Worm (Caenorhabditis elegans) whole organism, L4 larva: ENCODE measurements around the gene rcan-1.

ENCODE experiments used
- D1046.2 ChIP-seq: fragments of 200-800 bp; sonication (Bioruptor generic); IDR thresholded peaks from 2 replicates; pipeline ENCODE4 v1.3.6; 2022; ENCODE audit warnings: missing genetic modification characterization, missing compliant biosample characterization
- F10B5.3 ChIP-seq: sonication (generic microtip); optimal IDR thresholded peaks from 2 replicates; lab custom pipeline; 2016; ENCODE audit warnings: mild to moderate bottlenecking, missing genetic modification characterization, missing compliant biosample characterization
- F44E2.7 ChIP-seq: fragments of 200-800 bp; sonication (Bioruptor generic); IDR thresholded peaks from 2 replicates; pipeline ENCODE4 v2.1.2; 2022; ENCODE audit warnings: missing genetic modification characterization, missing compliant biosample characterization
- T26A8.4 ChIP-seq: fragments of 200-800 bp; sonication (Bioruptor generic); IDR thresholded peaks from 2 replicates; pipeline ENCODE4 v1.3.6; 2022; ENCODE audit warnings: missing genetic modification characterization, missing compliant biosample characterization
- Y48G9A.11 ChIP-seq: fragments of 200-800 bp; sonication (Bioruptor generic); IDR thresholded peaks from 2 replicates; pipeline ENCODE4 v1.3.6; 2022; ENCODE audit warnings: missing genetic modification reagents, missing genetic modification characterization, missing compliant biosample characterization
- aha-1 ChIP-seq: fragments of 150-350 bp; peaks from one replicate; lab custom pipeline; 2014; ENCODE audit warnings: missing biosample characterization, missing genetic modification characterization
- arid-1 ChIP-seq: fragments of 200-800 bp; sonication (Bioruptor generic); conservative IDR thresholded peaks from 2 replicates; pipeline ENCODE4 v1.3.6; 2022; ENCODE audit warnings: missing genetic modification reagents, missing genetic modification characterization, missing compliant biosample characterization
- ceh-32 ChIP-seq: sonication (generic microtip); optimal IDR thresholded peaks from 2 replicates; lab custom pipeline; 2016; ENCODE audit warnings: mild to moderate bottlenecking, missing genetic modification characterization, missing compliant biosample characterization; ENCODE audit not compliant: poor library complexity
- ctbp-1 ChIP-seq: fragments of 200-800 bp; sonication (Bioruptor generic); IDR thresholded peaks from 2 replicates; pipeline ENCODE4 v1.3.6; 2022; ENCODE audit warnings: missing genetic modification reagents, missing genetic modification characterization, missing compliant biosample characterization
- daf-16 ChIP-seq, 3 experiments: sonication (generic microtip); optimal IDR thresholded peaks; 2 replicates each; lab custom pipeline; 2016 to 2017; ENCODE audit warnings: missing genetic modification characterization in 3 of 3, missing genetic modification reagents in 3 of 3, mild to moderate bottlenecking in 2 of 3, missing compliant biosample characterization in 2 of 3, missing biosample characterization in 1 of 3, moderate library complexity in 1 of 3
- dmd-6 ChIP-seq: fragments of 200-800 bp; sonication (Bioruptor generic); IDR thresholded peaks from 2 replicates; pipeline ENCODE4 v1.3.6; 2022; ENCODE audit warnings: missing genetic modification reagents, missing genetic modification characterization, missing compliant biosample characterization
- dmd-8 ChIP-seq: fragments of 200-800 bp; sonication (Bioruptor generic); IDR thresholded peaks from 2 replicates; pipeline ENCODE4 v1.3.6; 2022; ENCODE audit warnings: missing genetic modification characterization, missing compliant biosample characterization
- dmd-9 ChIP-seq: fragments of 200-800 bp; sonication (Bioruptor generic); IDR thresholded peaks from 2 replicates; pipeline ENCODE4 v1.3.6; 2022; ENCODE audit warnings: missing genetic modification reagents, missing genetic modification characterization, missing compliant biosample characterization
- dpl-1 ChIP-seq: fragments of 150-350 bp; optimal IDR thresholded peaks from 2 replicates; lab custom pipeline; 2014; ENCODE audit warnings: missing biosample characterization, missing genetic modification reagents, missing genetic modification characterization
- duxl-1 ChIP-seq: sonication (generic microtip); optimal IDR thresholded peaks from 2 replicates; lab custom pipeline; 2016; ENCODE audit warnings: mild to moderate bottlenecking, missing genetic modification characterization, moderate library complexity, missing compliant biosample characterization; ENCODE audit not compliant: poor library complexity
- dve-1 ChIP-seq: sonication (generic microtip); optimal IDR thresholded peaks from 2 replicates; lab custom pipeline; 2017; ENCODE audit warnings: antibody characterized with exemption, mild to moderate bottlenecking, missing genetic modification characterization, missing compliant biosample characterization; ENCODE audit not compliant: insufficient read depth
- fkh-10 ChIP-seq: fragments of 150-350 bp; optimal IDR thresholded peaks from 2 replicates; lab custom pipeline; 2014; ENCODE audit warnings: missing biosample characterization, missing genetic modification reagents, missing genetic modification characterization
- gei-8 ChIP-seq: fragments of 200-800 bp; sonication (Bioruptor generic); optimal IDR thresholded peaks from 2 replicates; lab custom pipeline; 2018; ENCODE audit warnings: mild to moderate bottlenecking, missing genetic modification characterization, missing compliant biosample characterization
- hlh-11 ChIP-seq: fragments of 200-800 bp; sonication (Bioruptor generic); optimal IDR thresholded peaks from 2 replicates; lab custom pipeline; 2018; ENCODE audit warnings: mild to moderate bottlenecking, missing genetic modification characterization, missing compliant biosample characterization
- hlh-30 ChIP-seq: sonication (generic microtip); optimal IDR thresholded peaks from 2 replicates; lab custom pipeline; 2017; ENCODE audit warnings: antibody characterized with exemption, mild to moderate bottlenecking, missing genetic modification characterization, missing compliant biosample characterization; ENCODE audit not compliant: insufficient read depth
- hmg-1.1 ChIP-seq: fragments of 200-800 bp; sonication (Bioruptor generic); IDR thresholded peaks from 2 replicates; pipeline ENCODE4 v1.3.6; 2022; ENCODE audit warnings: missing genetic modification reagents, missing genetic modification characterization, missing compliant biosample characterization
- lin-1 ChIP-seq: fragments of 200-800 bp; sonication (Bioruptor generic); IDR thresholded peaks from 2 replicates; pipeline ENCODE4 v1.3.6; 2022; ENCODE audit warnings: missing genetic modification reagents, missing genetic modification characterization, missing compliant biosample characterization
- lin-13 ChIP-seq: fragments of 150-350 bp; optimal IDR thresholded peaks from 2 replicates; lab custom pipeline; 2014; ENCODE audit warnings: missing biosample characterization, missing genetic modification reagents, missing genetic modification characterization
- lin-39 ChIP-seq: fragments of 150-350 bp; optimal IDR thresholded peaks from 2 replicates; lab custom pipeline; 2014; ENCODE audit warnings: missing biosample characterization, missing genetic modification reagents, missing genetic modification characterization
- lsy-2 ChIP-seq, 2 experiments: fragments of 150-350 bp in 1 of 2; sonication (generic microtip) in 1 of 2; optimal IDR thresholded peaks; 2 replicates each; lab custom pipeline; 2014 to 2017; ENCODE audit warnings: missing biosample characterization in 2 of 2, missing genetic modification characterization in 2 of 2
- mdl-1 ChIP-seq, 2 experiments: fragments of 150-350 bp in 1 of 2; sonication (generic microtip) in 1 of 2; optimal IDR thresholded peaks; 2 replicates each; lab custom pipeline; 2014 to 2017; ENCODE audit warnings: missing biosample characterization in 2 of 2, missing genetic modification characterization in 2 of 2
- mep-1 ChIP-seq: fragments of 150-350 bp; sonication (generic microtip); optimal IDR thresholded peaks from 3 replicates; lab custom pipeline; 2014; ENCODE audit warnings: missing biosample characterization, missing genetic modification characterization
- mes-2 ChIP-seq: sonication (generic microtip); optimal IDR thresholded peaks from 2 replicates; lab custom pipeline; 2016; ENCODE audit warnings: missing genotype, mild to moderate bottlenecking, missing genetic modification characterization, missing compliant biosample characterization; ENCODE audit not compliant: poor library complexity, severe bottlenecking
- nhr-10 ChIP-seq: fragments of 150-350 bp; optimal IDR thresholded peaks from 2 replicates; lab custom pipeline; 2014; ENCODE audit warnings: missing biosample characterization, missing genetic modification characterization
- nhr-28 ChIP-seq: fragments of 150-350 bp; optimal IDR thresholded peaks from 2 replicates; lab custom pipeline; 2014; ENCODE audit warnings: missing biosample characterization, missing genetic modification characterization
- nhr-76 ChIP-seq: fragments of 150-350 bp; optimal IDR thresholded peaks from 2 replicates; lab custom pipeline; 2014; ENCODE audit warnings: missing biosample characterization, missing genetic modification characterization
- pha-4 ChIP-seq, 2 experiments: fragments of 150-350 bp in 1 of 2; fragments of 200-800 bp in 1 of 2; sonication (Bioruptor generic) in 1 of 2; IDR thresholded peaks in 1 of 2; optimal IDR thresholded peaks in 1 of 2; 2 replicates each; pipeline versions ENCODE4 v1.3.6 to Lab custom; 2014 to 2022; ENCODE audit warnings: missing genetic modification characterization in 2 of 2, missing genetic modification reagents in 2 of 2, missing biosample characterization in 1 of 2, missing compliant biosample characterization in 1 of 2
- php-3 ChIP-seq: fragments of 200-800 bp; sonication (Bioruptor generic); IDR thresholded peaks from 2 replicates; pipeline ENCODE4 v1.3.6; 2022; ENCODE audit warnings: missing genetic modification reagents, missing genetic modification characterization, missing compliant biosample characterization
- rbr-2 ChIP-seq: sonication (generic microtip); optimal IDR thresholded peaks from 2 replicates; lab custom pipeline; 2016; ENCODE audit warnings: missing genotype, missing genetic modification characterization, missing compliant biosample characterization
- sdz-12 ChIP-seq: fragments of 200-800 bp; sonication (Bioruptor generic); optimal IDR thresholded peaks from 2 replicates; lab custom pipeline; 2018; ENCODE audit warnings: mild to moderate bottlenecking, missing genetic modification characterization, missing compliant biosample characterization
- skn-1 ChIP-seq: fragments of 150-350 bp; optimal IDR thresholded peaks from 2 replicates; lab custom pipeline; 2014; ENCODE audit warnings: missing biosample characterization, missing genetic modification characterization
- snpc-1.2 ChIP-seq: fragments of 200-800 bp; sonication (Bioruptor generic); IDR thresholded peaks from 2 replicates; pipeline ENCODE4 v1.3.6; 2022; ENCODE audit warnings: missing genetic modification reagents, missing genetic modification characterization, missing compliant biosample characterization
- spr-3 ChIP-seq: fragments of 200-800 bp; sonication (Bioruptor generic); optimal IDR thresholded peaks from 2 replicates; lab custom pipeline; 2018; ENCODE audit warnings: mild to moderate bottlenecking, missing genetic modification characterization, missing compliant biosample characterization
- tag-97 ChIP-seq: fragments of 200-800 bp; sonication (Bioruptor generic); IDR thresholded peaks from 2 replicates; pipeline ENCODE4 v1.3.6; 2022; ENCODE audit warnings: missing genetic modification characterization, missing compliant biosample characterization
- unc-130 ChIP-seq: sonication (generic microtip); optimal IDR thresholded peaks from 2 replicates; lab custom pipeline; 2016; ENCODE audit warnings: missing genetic modification reagents, missing genetic modification characterization, missing compliant biosample characterization
- unc-39 ChIP-seq: sonication (generic microtip); optimal IDR thresholded peaks from 2 replicates; lab custom pipeline; 2017; ENCODE audit warnings: missing biosample characterization, missing genetic modification characterization
- unc-62 ChIP-seq, 3 experiments: fragments of 150-350 bp in 1 of 3; sonication (generic microtip); optimal IDR thresholded peaks in 2 of 3; peaks in 1 of 3; 1 replicate in 1 of 3; 2 replicates in 2 of 3; lab custom pipeline; 2014 to 2017; ENCODE audit warnings: missing biosample characterization in 3 of 3, missing genetic modification characterization in 3 of 3, missing genetic modification reagents in 3 of 3, missing genotype in 1 of 3
- zfp-2 ChIP-seq: sonication (generic microtip); optimal IDR thresholded peaks from 2 replicates; lab custom pipeline; 2016; ENCODE audit warnings: mild to moderate bottlenecking, missing genetic modification characterization, missing compliant biosample characterization
- zip-11 ChIP-seq: fragments of 200-800 bp; sonication (Bioruptor generic); IDR thresholded peaks from 2 replicates; pipeline ENCODE4 v1.3.6; 2022; ENCODE audit warnings: missing genetic modification characterization, missing compliant biosample characterization

The rcan-1 gene

ce11 chrIII:5692690-5693089 lies 8.8 kb upstream of the rcan-1 start, which contains the start of the genes abi-1 and arle-14 (continued):
- TF ChIP-seq daf-16 (GFP tag; optimal IDR thresholded peaks at IDR 0.05; lab: Kevin White, UChicago) (no peak), daf-16 (tag; optimal IDR thresholded peaks at IDR 0.05; lab: Kevin White, UChicago) (peak; percentile 12)

- TF ChIP-seq unc-62 (GFP tag; optimal IDR thresholded peaks at IDR 0.05 in 1 of 2; lab: Kevin White, UChicago), result peak in 1 of 2 experiments; percentile 92
- TF ChIP-seq unc-62 (tag; optimal IDR thresholded peaks at IDR 0.05; lab: Kevin White, UChicago), result no peak
- no peak for TF ChIP-seq php-3
- no peak for TF ChIP-seq daf-16 (GFP tag; optimal IDR thresholded peaks at IDR 0.05; lab: Kevin White, UChicago)
- no peak for TF ChIP-seq daf-16 (tag; optimal IDR thresholded peaks at IDR 0.05; lab: Kevin White, UChicago)
- 0 out of 2 replicates have a peak, but pooled peaks have one; percentile 21 for TF ChIP-seq F44E2.7 (GFP tag; lab: Robert Waterston, UW)
- no peak for TF ChIP-seq spr-3 (GFP tag; lab: Kevin White, UChicago)
Measured at ce11 chrIII:5691826-5692225, 7.9 kb upstream of the rcan-1 start.

- TF ChIP-seq lin-1 (GFP tag; lab: Robert Waterston, UW) (no peak), nhr-28 (peak; percentile 40), rbr-2 (tag; lab: Kevin White, UChicago) (peak; percentile 44), sdz-12 (no peak), dmd-8 (GFP tag; lab: Robert Waterston, UW) (no peak), hmg-1.1 (GFP tag; lab: Robert Waterston, UW) (peak; percentile 60; the same call in 1 of the 2 replicates), mes-2 (tag; lab: Kevin White, UChicago) (peak; percentile 47), dve-1 (peak; percentile 73), aha-1 (peak; percentile 4), D1046.2 (GFP tag; lab: Robert Waterston, UW) (no peak), dpl-1 (peak; percentile 30), unc-130 (GFP tag; lab: Kevin White, UChicago) (no peak), duxl-1 (tag; lab: Kevin White, UChicago) (no peak), dmd-6 (GFP tag; lab: Robert Waterston, UW) (peak; percentile 35; the same call in 1 of the 2 replicates), mep-1 (tag; lab: Kevin White, UChicago) (peak; percentile 66), T26A8.4 (GFP tag; lab: Robert Waterston, UW) (peak; percentile 35; the same call in 1 of the 2 replicates), F44E2.7 (GFP tag; lab: Robert Waterston, UW) (no peak), lsy-2 (tag; optimal IDR thresholded peaks at IDR 0.05; lab: Kevin White, UChicago) (peak in 1 of 2 experiments; percentile 64), hlh-30 (peak; percentile 76), hlh-11 (tag; lab: Kevin White, UChicago) (peak; percentile 52), ctbp-1 (GFP tag; lab: Robert Waterston, UW) (peak; percentile 44; the same call in 1 of the 2 replicates), snpc-1.2 (GFP tag; lab: Robert Waterston, UW) (no peak), fkh-10 (peak; percentile 91), nhr-76 (no peak), pha-4 (GFP tag; IDR thresholded peaks at IDR 0.05; lab: Robert Waterston, UW) (no peak), pha-4 (tag; optimal IDR thresholded peaks at IDR 0.05; lab: Kevin White, UChicago) (peak; percentile 73), daf-16 (GFP tag; optimal IDR thresholded peaks at IDR 0.05; lab: Kevin White, UChicago) (no peak), daf-16 (tag; optimal IDR thresholded peaks at IDR 0.05; lab: Kevin White, UChicago) (peak; percentile 58), zip-11 (GFP tag; lab: Robert Waterston, UW) (no peak), mdl-1 (tag; optimal IDR thresholded peaks at IDR 0.05; lab: Kevin White, UChicago) (peak in 1 of 2 experiments; percentile 51)
Measured at ce11 chrIII:5688246-5688645, 4.3 kb upstream of the rcan-1 start.

ce11 chrIII:5680141-5680540 lies 3.8 kb downstream of the rcan-1 start, which contains the start of gene pst-2:
Gene pst-2, plus strand, starts transcription at chrIII:5680433.
- TF ChIP-seq F10B5.3 (tag; lab: Kevin White, UChicago) (no peak), dmd-9 (GFP tag; lab: Robert Waterston, UW) (no peak), skn-1 (tag; lab: Kevin White, UChicago) (no peak), nhr-10 (no peak), gei-8 (no peak), ceh-32 (tag; lab: Kevin White, UChicago) (no peak), mes-2 (tag; lab: Kevin White, UChicago) (no peak), unc-39 (no peak), zfp-2 (tag; lab: Kevin White, UChicago) (no peak), arid-1 (GFP tag; lab: Robert Waterston, UW) (peak; percentile 31; the same call in 1 of the 2 replicates), snpc-1.2 (GFP tag; lab: Robert Waterston, UW) (peak; percentile 21; the same call in 1 of the 2 replicates), lin-39 (no peak), zip-11 (GFP tag; lab: Robert Waterston, UW) (no peak), tag-97 (GFP tag; lab: Robert Waterston, UW) (no peak), Y48G9A.11 (GFP tag; lab: Robert Waterston, UW) (peak; percentile 69), lin-13 (GFP tag; lab: Kevin White, UChicago) (no peak)
